Fruit fly (Drosophila melanogaster) whole organism, pupa: ENCODE measurements around the gene Gss2.

Source experiments
- CG10348 ChIP-seq: fragments of 200-800 bp; sonication (Bioruptor generic); IDR thresholded peaks from 2 replicates; pipeline ENCODE4 v1.3.6; 2022; ENCODE audit warnings: missing biosample characterization, missing genetic modification characterization
- CG12605 ChIP-seq: fragments of 200-800 bp; sonication (Bioruptor generic); IDR thresholded peaks from 2 replicates; pipeline ENCODE4 v1.3.6; 2022; ENCODE audit warnings: missing biosample characterization, missing genetic modification characterization
- CG13204 ChIP-seq: fragments of 200-800 bp; sonication (Bioruptor generic); optimal IDR thresholded peaks from 2 replicates; lab custom pipeline; 2018; ENCODE audit warnings: missing biosample characterization, mild to moderate bottlenecking, missing genetic modification characterization, moderate library complexity
- CG14655 ChIP-seq: fragments of 200-800 bp; sonication (Bioruptor generic); optimal IDR thresholded peaks from 3 replicates; lab custom pipeline; 2017; ENCODE audit warnings: mild to moderate bottlenecking, missing biosample characterization, missing genetic modification reagents, missing genetic modification characterization
- CG15710 ChIP-seq: fragments of 200-800 bp; sonication (Bioruptor generic); optimal IDR thresholded peaks from 2 replicates; lab custom pipeline; 2018; ENCODE audit warnings: missing biosample characterization, mild to moderate bottlenecking, missing genetic modification characterization, moderate library complexity
- CG17806 ChIP-seq: fragments of 200-800 bp; sonication (Bioruptor generic); optimal IDR thresholded peaks from 2 replicates; lab custom pipeline; 2018; ENCODE audit warnings: missing biosample characterization, mild to moderate bottlenecking, missing genetic modification characterization, moderate library complexity
- CG32121 ChIP-seq: fragments of 200-800 bp; sonication (Bioruptor generic); IDR thresholded peaks from 2 replicates; pipeline ENCODE4 v1.3.6; 2022; ENCODE audit warnings: missing biosample characterization, missing genetic modification characterization
- CG34367 ChIP-seq: fragments of 200-800 bp; sonication (Bioruptor generic); optimal IDR thresholded peaks from 2 replicates; lab custom pipeline; 2018; ENCODE audit warnings: missing biosample characterization, mild to moderate bottlenecking, missing genetic modification characterization
- CG4496 ChIP-seq: fragments of 200-800 bp; sonication (Bioruptor generic); IDR thresholded peaks from 3 replicates; pipeline ENCODE4 v1.3.6; 2022; ENCODE audit warnings: missing biosample characterization, missing genetic modification characterization
- CG8159 ChIP-seq: fragments of 200-800 bp; sonication (Bioruptor generic); optimal IDR thresholded peaks from 3 replicates; lab custom pipeline; 2018; ENCODE audit warnings: missing biosample characterization, mild to moderate bottlenecking, missing genetic modification characterization, moderate library complexity
- CG8301 ChIP-seq: fragments of 200-800 bp; sonication (Bioruptor generic); optimal IDR thresholded peaks from 2 replicates; lab custom pipeline; 2018; ENCODE audit warnings: missing biosample characterization, mild to moderate bottlenecking, missing genetic modification characterization
- CG9948 ChIP-seq: fragments of 200-800 bp; sonication (Bioruptor generic); optimal IDR thresholded peaks from 2 replicates; lab custom pipeline; 2018; ENCODE audit warnings: missing biosample characterization, mild to moderate bottlenecking, missing genetic modification characterization, moderate library complexity
- D1 ChIP-seq: fragments of 200-800 bp; sonication (Bioruptor generic); optimal IDR thresholded peaks from 2 replicates; lab custom pipeline; 2018; ENCODE audit warnings: missing biosample characterization, mild to moderate bottlenecking, missing genetic modification characterization, moderate library complexity
- EcR ChIP-seq: fragments of 200-800 bp; sonication (Bioruptor generic); optimal IDR thresholded peaks from 3 replicates; lab custom pipeline; 2019; ENCODE audit warnings: missing biosample characterization, missing genetic modification characterization, mild to moderate bottlenecking, moderate library complexity, missing genetic modification reagents
- Ets98B ChIP-seq: fragments of 200-800 bp; sonication (Bioruptor generic); IDR thresholded peaks from 2 replicates; pipeline ENCODE4 v1.3.6; 2022; ENCODE audit warnings: missing biosample characterization, missing genetic modification characterization
- Pif1A ChIP-seq: fragments of 200-800 bp; sonication (Bioruptor generic); optimal IDR thresholded peaks from 3 replicates; lab custom pipeline; 2016; ENCODE audit warnings: missing biosample characterization, missing genetic modification characterization
- Pif1B ChIP-seq: fragments of 200-800 bp; sonication (Bioruptor generic); optimal IDR thresholded peaks from 3 replicates; lab custom pipeline; 2016; ENCODE audit warnings: missing biosample characterization, missing genetic modification characterization
- Snoo ChIP-seq: fragments of 200-800 bp; sonication (Bioruptor generic); optimal IDR thresholded peaks from 3 replicates; lab custom pipeline; 2017; ENCODE audit warnings: missing biosample characterization, mild to moderate bottlenecking, missing genetic modification characterization, inconsistent platforms
- fd96Ca ChIP-seq: fragments of 200-800 bp; sonication (Bioruptor generic); IDR thresholded peaks from 3 replicates; pipeline ENCODE4 v1.3.6; 2022; ENCODE audit warnings: missing biosample characterization, missing genetic modification characterization
- gl ChIP-seq: fragments of 200-800 bp; sonication (Bioruptor generic); optimal IDR thresholded peaks from 2 replicates; lab custom pipeline; 2018; ENCODE audit warnings: missing biosample characterization, mild to moderate bottlenecking, missing genetic modification characterization
- rn ChIP-seq: fragments of 200-800 bp; sonication (Bioruptor generic); IDR thresholded peaks from 2 replicates; pipeline ENCODE4 v1.3.6; 2022; ENCODE audit warnings: missing biosample characterization, missing genetic modification characterization

Gss2 gene

DNA sequence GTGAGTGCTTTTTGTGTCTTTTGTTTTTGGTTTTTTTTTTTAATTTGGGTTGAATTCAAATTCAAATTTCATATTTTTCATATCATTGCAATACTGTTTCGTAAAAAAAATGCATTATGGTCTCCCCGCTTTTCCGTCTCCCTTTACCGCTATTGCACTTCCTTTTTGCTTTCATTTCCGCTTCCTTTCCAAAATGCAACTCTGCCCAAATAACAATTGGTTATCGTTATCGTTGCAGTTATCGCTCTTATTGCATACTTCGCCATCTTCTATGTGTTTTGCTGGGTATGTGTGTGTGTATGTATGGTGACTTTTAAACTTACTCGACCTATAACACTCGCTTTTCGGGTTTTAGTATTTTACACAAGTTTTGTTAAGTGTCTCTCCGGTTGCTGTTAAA, 34.4 kb upstream of the Gss2 start:
- TF ChIP-seq CG34367 (tag; lab: Kevin White, UChicago), result no peak
- no peak for TF ChIP-seq CG12605
- TF ChIP-seq CG17806 (tag; lab: Kevin White, UChicago), result no peak
- no peak for TF ChIP-seq gl
- no peak for TF ChIP-seq Ets98B (GFP tag; lab: Robert Waterston, UW)
- TF ChIP-seq EcR (GFP tag; lab: Kevin White, UChicago), result no peak
- no peak for TF ChIP-seq CG8301 (tag; lab: Kevin White, UChicago)
- TF ChIP-seq Snoo (tag; lab: Kevin White, UChicago), result no peak
- TF ChIP-seq CG32121 (GFP tag; lab: Robert Waterston, UW), result no peak
- no peak for TF ChIP-seq CG15710 (tag; lab: Kevin White, UChicago)
- no peak for TF ChIP-seq CG9948
- TF ChIP-seq rn, result no peak
- TF ChIP-seq D1 (tag; lab: Kevin White, UChicago), result no peak
- no peak for TF ChIP-seq CG10348 (GFP tag; lab: Robert Waterston, UW)
- no peak for TF ChIP-seq CG8159 (tag; lab: Kevin White, UChicago)
- no peak for TF ChIP-seq Pif1B (GFP tag; lab: Kevin White, UChicago)
- no peak for TF ChIP-seq fd96Ca (GFP tag; lab: Robert Waterston, UW)
- TF ChIP-seq CG13204 (GFP tag; lab: Kevin White, UChicago), result no peak
- TF ChIP-seq, all 21 proteins: peak for 0

DNA sequence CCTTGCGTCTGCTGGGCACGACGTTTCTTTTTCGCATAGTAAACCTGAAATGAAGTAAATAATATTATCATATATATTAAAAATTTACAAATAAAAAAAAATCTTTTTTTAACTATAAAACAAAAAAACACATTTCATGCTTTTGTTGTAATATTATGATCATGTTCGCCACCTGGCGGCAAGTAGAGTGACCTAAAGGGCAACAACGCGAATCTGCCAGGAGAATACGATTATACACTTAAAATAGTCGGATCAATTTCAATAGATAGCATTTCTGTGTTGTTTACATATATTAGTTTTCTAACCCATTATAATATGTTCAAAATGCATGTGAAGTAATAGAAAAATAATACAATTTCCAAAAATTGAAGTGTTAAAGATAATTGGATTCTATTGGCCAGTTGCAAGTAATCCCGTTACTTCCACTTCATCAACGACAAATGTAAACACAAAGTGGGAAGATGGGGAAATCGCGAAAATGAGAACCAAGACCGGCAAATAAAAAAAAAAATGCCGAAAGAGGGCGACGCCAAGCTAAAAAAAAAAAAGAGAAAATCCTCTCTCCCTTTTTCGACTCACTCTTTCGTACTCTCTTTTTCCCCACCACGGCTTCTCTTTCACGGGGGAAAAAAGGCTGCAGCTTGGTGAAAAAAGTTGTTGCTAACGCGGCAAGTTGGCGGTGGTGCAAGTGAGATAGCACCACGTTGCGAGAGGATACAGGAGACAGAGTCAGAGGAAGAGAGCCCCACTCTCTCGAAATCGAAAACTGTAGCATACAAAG, 28.7 kb upstream of the Gss2 start:
- TF ChIP-seq CG14655 (GFP tag; lab: Kevin White, UChicago) (no peak), EcR (GFP tag; lab: Kevin White, UChicago) (peak; percentile 44), Pif1A (GFP tag; lab: Kevin White, UChicago) (peak; percentile 29), CG8301 (tag; lab: Kevin White, UChicago) (no peak), CG17806 (tag; lab: Kevin White, UChicago) (no peak), CG8159 (tag; lab: Kevin White, UChicago) (no peak), CG15710 (tag; lab: Kevin White, UChicago) (no peak), CG12605 (0 out of 2 replicates have a peak, but pooled peaks have one; percentile 31), Snoo (tag; lab: Kevin White, UChicago) (no peak), D1 (tag; lab: Kevin White, UChicago) (no peak), CG10348 (GFP tag; lab: Robert Waterston, UW) (no peak), CG32121 (GFP tag; lab: Robert Waterston, UW) (no peak), Ets98B (GFP tag; lab: Robert Waterston, UW) (no peak), CG34367 (tag; lab: Kevin White, UChicago) (no peak), fd96Ca (GFP tag; lab: Robert Waterston, UW) (peak; percentile 28; the same call in 1 of the 3 replicates), CG13204 (GFP tag; lab: Kevin White, UChicago) (no peak), Pif1B (GFP tag; lab: Kevin White, UChicago) (no peak), CG9948 (no peak), gl (no peak), CG4496 (GFP tag; lab: Robert Waterston, UW) (peak; percentile 49; the same call in 1 of the 3 replicates), rn (no peak)

DNA sequence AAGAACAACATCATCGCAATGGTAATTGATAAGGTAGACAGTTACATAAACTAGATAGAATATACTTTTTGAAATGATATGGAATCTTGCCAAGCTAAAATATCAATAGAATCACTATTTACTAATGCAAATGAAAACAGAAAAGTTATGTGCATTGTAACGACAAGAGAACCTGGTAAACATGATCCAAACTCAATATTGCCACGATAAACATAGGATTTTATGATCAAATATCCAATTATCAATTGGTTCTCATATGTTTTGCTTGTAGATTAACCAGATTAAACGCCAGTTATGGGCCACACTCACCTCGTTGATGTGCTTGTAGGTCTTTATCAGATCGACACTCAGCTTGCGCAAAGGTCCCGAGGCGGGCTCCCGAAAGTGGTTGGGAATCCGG, 27.2 kb upstream of the Gss2 start:
- TF ChIP-seq rn, result no peak
- TF ChIP-seq, all 21 proteins: peak for 0

DNA sequence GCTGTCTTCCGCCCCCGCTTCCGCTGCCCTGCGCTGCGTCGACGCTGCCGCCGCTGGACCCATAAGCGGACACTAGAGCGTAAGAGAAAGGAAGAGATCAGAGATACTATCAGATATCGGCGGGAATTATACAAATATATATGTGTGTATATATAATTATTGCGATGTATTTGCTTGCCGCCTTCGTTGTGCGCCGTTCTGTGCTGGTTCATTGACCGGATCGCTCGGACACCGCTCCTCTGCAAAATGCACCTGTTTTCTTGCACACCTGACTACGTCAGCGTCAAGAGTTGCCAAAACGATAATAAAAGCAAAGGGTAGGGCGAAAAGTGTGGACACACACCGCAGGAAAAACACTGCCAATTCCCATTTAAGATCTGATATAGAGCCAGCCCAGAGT, 26.2 kb upstream of the Gss2 start:
- TF ChIP-seq CG34367 (tag; lab: Kevin White, UChicago) (no peak), CG32121 (GFP tag; lab: Robert Waterston, UW) (no peak), EcR (GFP tag; lab: Kevin White, UChicago) (peak; percentile 73), fd96Ca (GFP tag; lab: Robert Waterston, UW) (no peak)

DNA sequence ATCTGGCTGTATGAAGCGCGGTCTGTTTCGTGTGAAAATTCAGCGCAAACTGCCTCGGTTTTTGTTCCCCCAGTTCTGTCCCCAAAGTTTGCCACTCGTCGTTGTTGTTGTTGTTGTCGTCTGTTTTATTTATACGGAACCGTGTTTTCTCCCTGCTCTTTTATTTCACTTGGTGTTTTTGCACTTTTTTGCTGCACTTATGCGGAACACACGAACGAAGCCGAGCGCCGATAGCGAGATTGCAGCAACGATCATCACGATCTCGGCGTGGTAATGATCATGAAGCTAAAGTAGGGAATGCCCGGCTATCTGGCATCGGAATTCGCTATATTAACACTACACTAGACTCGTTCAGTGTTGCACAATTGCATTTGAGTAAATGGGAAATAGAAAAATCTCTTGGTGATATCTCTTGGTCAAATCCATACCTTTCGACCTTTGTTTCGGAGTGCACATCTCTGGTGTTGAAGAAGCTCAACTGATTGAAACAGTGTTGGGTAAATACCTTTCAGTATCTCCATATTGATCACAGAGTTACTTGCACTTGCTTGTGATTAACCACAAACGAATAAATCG, 24.4 kb upstream of the Gss2 start:
- TF ChIP-seq CG10348 (GFP tag; lab: Robert Waterston, UW) (no peak), CG13204 (GFP tag; lab: Kevin White, UChicago) (no peak), CG14655 (GFP tag; lab: Kevin White, UChicago) (peak; percentile 55), CG9948 (no peak), EcR (GFP tag; lab: Kevin White, UChicago) (peak; percentile 42), CG32121 (GFP tag; lab: Robert Waterston, UW) (no peak), fd96Ca (GFP tag; lab: Robert Waterston, UW) (0 out of 3 replicates have a peak, but pooled peaks have one; percentile 18), CG8301 (tag; lab: Kevin White, UChicago) (peak; percentile 7), CG4496 (GFP tag; lab: Robert Waterston, UW) (peak; percentile 63; the same call in 1 of the 3 replicates), Pif1B (GFP tag; lab: Kevin White, UChicago) (no peak), Ets98B (GFP tag; lab: Robert Waterston, UW) (no peak; the same call in 1 of the 2 replicates), CG12605 (peak; percentile 70), CG34367 (tag; lab: Kevin White, UChicago) (no peak), Snoo (tag; lab: Kevin White, UChicago) (peak; percentile 32), CG17806 (tag; lab: Kevin White, UChicago) (no peak), CG8159 (tag; lab: Kevin White, UChicago) (peak; percentile 1), Pif1A (GFP tag; lab: Kevin White, UChicago) (peak; percentile 30), gl (peak; percentile 62), CG15710 (tag; lab: Kevin White, UChicago) (peak; percentile 7), rn (no peak), D1 (tag; lab: Kevin White, UChicago) (no peak)
